Fruit fly (Drosophila melanogaster): ENCODE measurements around the gene CG17991.
A peak's percentile ranks its signal among the peaks of the same experiment; 100 is the strongest.

Gene CG17991

dm6 chr3R:27244742-27245400 lies 3.8 kb downstream of the CG17991 start, which contains the start of gene CG18766 (continued):
- no peak for TF ChIP-seq CG9609 (GFP tag; optimal IDR thresholded peaks at IDR 0.05)
- no peak for TF ChIP-seq tna (GFP tag; IDR thresholded peaks at IDR 0.05; ENCODE audit: partially characterized antibody)
- TF ChIP-seq BtbVII (GFP tag; optimal IDR thresholded peaks at IDR 0.05): no peak
- TF ChIP-seq ase (GFP tag; IDR thresholded peaks at IDR 0.05): no peak
- peak; percentile 32 for TF ChIP-seq CG7745 (tag; optimal IDR thresholded peaks at IDR 0.05)
- peak; percentile 28; the same call in 1 of the 3 replicates for TF ChIP-seq CG6791 (GFP tag; IDR thresholded peaks at IDR 0.05; ENCODE audit: partially characterized antibody)
- no peak for TF ChIP-seq so (GFP tag; IDR thresholded peaks at IDR 0.05)
- no peak for TF ChIP-seq C15 (GFP tag; IDR thresholded peaks at IDR 0.05)
- no peak for TF ChIP-seq btn (GFP tag; optimal IDR thresholded peaks at IDR 0.05)
- TF ChIP-seq Atf-2 (GFP tag; optimal IDR thresholded peaks at IDR 0.05): no peak
- TF ChIP-seq chinmo (GFP tag; IDR thresholded peaks at IDR 0.05; ENCODE audit: partially characterized antibody): peak; percentile 60; the same call in 1 of the 4 replicates
- TF ChIP-seq grn (GFP tag; optimal IDR thresholded peaks at IDR 0.05): peak; percentile 41
- peak; percentile 20 for TF ChIP-seq corto (GFP tag; optimal IDR thresholded peaks at IDR 0.05)
- peak; percentile 55 for TF ChIP-seq hkb (optimal IDR thresholded peaks at IDR 0.05)
- no peak for TF ChIP-seq hkb (GFP tag; IDR thresholded peaks at IDR 0.05)
- TF ChIP-seq HHEX (GFP tag; optimal IDR thresholded peaks at IDR 0.05): no peak
- peak; percentile 98 for TF ChIP-seq CG1832 (GFP tag; optimal IDR thresholded peaks at IDR 0.05)
- no peak for TF ChIP-seq dan (GFP tag; IDR thresholded peaks at IDR 0.05)
- TF ChIP-seq Stat92E (GFP tag; optimal IDR thresholded peaks at IDR 0.05): peak in 1 of 3 experiments; percentile 32
- no peak for TF ChIP-seq slp2 (GFP tag; optimal IDR thresholded peaks at IDR 0.05)
- no peak for TF ChIP-seq CG5180 (GFP tag; optimal IDR thresholded peaks at IDR 0.05)
- TF ChIP-seq CG14710 (tag; optimal IDR thresholded peaks at IDR 0.05): peak; percentile 12
- peak; percentile 36 for TF ChIP-seq Side (GFP tag; optimal IDR thresholded peaks at IDR 0.05)
- no peak for TF ChIP-seq CG13296 (GFP tag; optimal IDR thresholded peaks at IDR 0.05)
- TF ChIP-seq NFAT (GFP tag; IDR thresholded peaks at IDR 0.05): no peak
- TF ChIP-seq vfl (GFP tag; optimal IDR thresholded peaks at IDR 0.05): no peak
- TF ChIP-seq Dad (GFP tag; optimal IDR thresholded peaks at IDR 0.05): no peak
- TF ChIP-seq Nf-YB (GFP tag; optimal IDR thresholded peaks at IDR 0.05): no peak
- peak; percentile 3 for TF ChIP-seq Spps (tag; optimal IDR thresholded peaks at IDR 0.05)
- no peak for TF ChIP-seq prd (optimal IDR thresholded peaks at IDR 0.05)
- TF ChIP-seq prd (GFP tag; IDR thresholded peaks at IDR 0.05): no peak
- no peak for TF ChIP-seq klu (GFP tag; IDR thresholded peaks at IDR 0.05)
- peak; percentile 58; the same call in 1 of the 3 replicates for TF ChIP-seq CG34422 (GFP tag; IDR thresholded peaks at IDR 0.05)
- peak; percentile 86 for TF ChIP-seq HmgD (GFP tag; optimal IDR thresholded peaks at IDR 0.05)
- TF ChIP-seq z (GFP tag; IDR thresholded peaks at IDR 0.05): no peak
- no peak for TF ChIP-seq CG31388 (GFP tag; optimal IDR thresholded peaks at IDR 0.05)
- peak; percentile 29 for TF ChIP-seq grau (tag; optimal IDR thresholded peaks at IDR 0.05)
- no peak for TF ChIP-seq Lpt (GFP tag; optimal IDR thresholded peaks at IDR 0.05)
- TF ChIP-seq Doc2 (GFP tag; IDR thresholded peaks at IDR 0.05): no peak
- TF ChIP-seq lmd (GFP tag; IDR thresholded peaks at IDR 0.05): peak; percentile 34; the same call in 1 of the 2 replicates
- no peak for TF ChIP-seq CG34224 (GFP tag; IDR thresholded peaks at IDR 0.05; ENCODE audit: partially characterized antibody)
- no peak for TF ChIP-seq PHDP (tag; optimal IDR thresholded peaks at IDR 0.05)
- TF ChIP-seq CG1602 (GFP tag; optimal IDR thresholded peaks at IDR 0.05): no peak
- TF ChIP-seq kni (GFP tag; optimal IDR thresholded peaks at IDR 0.05): no peak
- no peak; the same call in 1 of the 2 replicates for TF ChIP-seq CG4404 (GFP tag; IDR thresholded peaks at IDR 0.05)
- TF ChIP-seq Med (GFP tag): peak; percentile 90
- TF ChIP-seq CG17568 (GFP tag; optimal IDR thresholded peaks at IDR 0.05): no peak
- no peak for TF ChIP-seq CG4328 (GFP tag; optimal IDR thresholded peaks at IDR 0.05)
- no peak for TF ChIP-seq dimm (GFP tag; IDR thresholded peaks at IDR 0.05)
- peak; percentile 58 for TF ChIP-seq D19A (tag; optimal IDR thresholded peaks at IDR 0.05)
- TF ChIP-seq sisA (GFP tag; IDR thresholded peaks at IDR 0.05): no peak
